Fruit fly (Drosophila melanogaster) whole organism, embryonic: ENCODE results near the gene CG8136.
A peak's percentile ranks its signal among the peaks of the same experiment; 100 is the strongest.

ENCODE experiments used
- Ada2b ChIP-seq: fragments of 200-800 bp; sonication (Bioruptor generic); IDR thresholded peaks from 2 replicates; pipeline ENCODE4 v1.3.6; 2022; ENCODE audit warnings: missing biosample characterization, missing genetic modification characterization
- Antp ChIP-seq: fragments of 200-800 bp; sonication (Bioruptor generic); optimal IDR thresholded peaks from 3 replicates; lab custom pipeline; 2016; ENCODE audit warnings: missing biosample characterization, missing genetic modification characterization
- Blimp-1 ChIP-seq: fragments of 200-800 bp; sonication (Bioruptor generic); optimal IDR thresholded peaks from 3 replicates; lab custom pipeline; 2018; ENCODE audit warnings: missing biosample characterization, missing genetic modification characterization, mild to moderate bottlenecking, moderate library complexity, missing genetic modification reagents
- BtbVII ChIP-seq: fragments of 200-800 bp; sonication (Bioruptor generic); optimal IDR thresholded peaks from 3 replicates; lab custom pipeline; 2017; ENCODE audit warnings: missing biosample characterization, mild to moderate bottlenecking, missing genetic modification characterization
- C15 ChIP-seq: fragments of 200-800 bp; sonication (Bioruptor generic); IDR thresholded peaks from 3 replicates; pipeline ENCODE4 v1.3.6; 2022; ENCODE audit warnings: missing biosample characterization, missing genetic modification characterization
- CG10267 ChIP-seq: fragments of 200-800 bp; sonication (Bioruptor generic); optimal IDR thresholded peaks from 2 replicates; lab custom pipeline; 2018; ENCODE audit warnings: missing biosample characterization, mild to moderate bottlenecking, missing genetic modification characterization, moderate library complexity
- CG11398 ChIP-seq: fragments of 200-800 bp; sonication (Bioruptor generic); optimal IDR thresholded peaks from 2 replicates; lab custom pipeline; 2016; ENCODE audit warnings: missing biosample characterization, missing genetic modification characterization
- CG12391 ChIP-seq: fragments of 200-800 bp; sonication (Bioruptor generic); optimal IDR thresholded peaks from 3 replicates; lab custom pipeline; 2018; ENCODE audit warnings: missing biosample characterization, mild to moderate bottlenecking, missing genetic modification characterization, moderate library complexity
- CG13123 ChIP-seq: fragments of 200-800 bp; sonication (Bioruptor generic); optimal IDR thresholded peaks from 2 replicates; lab custom pipeline; 2016; ENCODE audit warnings: missing biosample characterization, missing genetic modification characterization
- CG13287 ChIP-seq: fragments of 200-800 bp; sonication (Bioruptor generic); IDR thresholded peaks from 2 replicates; pipeline ENCODE4 v1.3.6; 2022; ENCODE audit warnings: missing biosample characterization, missing genetic modification characterization; ENCODE audit not compliant: partially characterized antibody
- CG13894 ChIP-seq: fragments of 200-800 bp; sonication (Bioruptor generic); optimal IDR thresholded peaks from 3 replicates; lab custom pipeline; 2018; ENCODE audit warnings: missing biosample characterization, mild to moderate bottlenecking, missing genetic modification characterization, moderate library complexity
- CG14667 ChIP-seq: fragments of 200-800 bp; sonication (Bioruptor generic); IDR thresholded peaks from 2 replicates; pipeline ENCODE4 v1.3.6; 2022; ENCODE audit warnings: missing biosample characterization, missing genetic modification characterization
- CG14860 ChIP-seq: fragments of 200-800 bp; sonication (Bioruptor generic); IDR thresholded peaks from 3 replicates; pipeline ENCODE4 v1.3.6; 2022; ENCODE audit warnings: missing biosample characterization, missing genetic modification characterization; ENCODE audit not compliant: partially characterized antibody
- CG16815 ChIP-seq: fragments of 200-800 bp; sonication (Bioruptor generic); optimal IDR thresholded peaks from 3 replicates; lab custom pipeline; 2017; ENCODE audit warnings: missing biosample characterization, mild to moderate bottlenecking, missing genetic modification characterization
- CG17829 ChIP-seq: fragments of 200-800 bp; optimal IDR thresholded peaks from 2 replicates; lab custom pipeline; 2019; ENCODE audit warnings: missing biosample characterization, mild to moderate bottlenecking, missing genetic modification characterization, moderate library complexity
- CG18599 ChIP-seq: fragments of 200-800 bp; sonication (Bioruptor generic); optimal IDR thresholded peaks from 3 replicates; lab custom pipeline; 2017; ENCODE audit warnings: missing biosample characterization, missing genetic modification characterization, mild to moderate bottlenecking, moderate library complexity, missing genetic modification reagents
- CG18764 ChIP-seq: fragments of 200-800 bp; sonication (Bioruptor generic); optimal IDR thresholded peaks from 3 replicates; lab custom pipeline; 2016; ENCODE audit warnings: missing biosample characterization, missing genetic modification characterization
- CG2202 ChIP-seq: fragments of 200-800 bp; sonication (Bioruptor generic); optimal IDR thresholded peaks from 2 replicates; lab custom pipeline; 2018; ENCODE audit warnings: missing biosample characterization, mild to moderate bottlenecking, missing genetic modification characterization
- CG2712 ChIP-seq: fragments of 200-800 bp; optimal IDR thresholded peaks from 3 replicates; lab custom pipeline; 2019; ENCODE audit warnings: missing biosample characterization, mild to moderate bottlenecking, missing genetic modification characterization, moderate library complexity
- CG31388 ChIP-seq: fragments of 200-800 bp; sonication (Bioruptor generic); optimal IDR thresholded peaks from 2 replicates; lab custom pipeline; 2016; ENCODE audit warnings: missing biosample characterization, missing genetic modification characterization
- CG33213 ChIP-seq: fragments of 200-800 bp; sonication (Bioruptor generic); optimal IDR thresholded peaks from 3 replicates; lab custom pipeline; 2016; ENCODE audit warnings: missing biosample characterization, missing genetic modification characterization
- CG4424 ChIP-seq: fragments of 200-800 bp; sonication (Bioruptor generic); optimal IDR thresholded peaks from 3 replicates; lab custom pipeline; 2016; ENCODE audit warnings: missing biosample characterization, missing genetic modification characterization
- CG6683 ChIP-seq: fragments of 200-800 bp; sonication (Bioruptor generic); optimal IDR thresholded peaks from 2 replicates; lab custom pipeline; 2017; ENCODE audit warnings: missing biosample characterization, mild to moderate bottlenecking, missing genetic modification characterization, missing genetic modification reagents
- CG7357 ChIP-seq: fragments of 200-800 bp; sonication (Bioruptor generic); IDR thresholded peaks from 3 replicates; pipeline ENCODE4 v1.3.6; 2022; ENCODE audit warnings: missing biosample characterization, missing genetic modification characterization
- CG7786 ChIP-seq: fragments of 200-800 bp; sonication (Bioruptor generic); optimal IDR thresholded peaks from 2 replicates; lab custom pipeline; 2016; ENCODE audit warnings: missing biosample characterization, missing genetic modification characterization
- CkIIα-i1 ChIP-seq: fragments of 200-800 bp; sonication (Bioruptor generic); IDR thresholded peaks from 2 replicates; pipeline ENCODE4 v1.3.6; 2022; ENCODE audit warnings: missing biosample characterization, missing genetic modification characterization
- CrebB ChIP-seq: fragments of 200-800 bp; sonication (Bioruptor generic); optimal IDR thresholded peaks from 3 replicates; lab custom pipeline; 2018; ENCODE audit warnings: missing biosample characterization, mild to moderate bottlenecking, missing genetic modification characterization
- D19B ChIP-seq: fragments of 200-800 bp; sonication (Bioruptor generic); optimal IDR thresholded peaks from 2 replicates; lab custom pipeline; 2017; ENCODE audit warnings: missing biosample characterization, mild to moderate bottlenecking, missing genetic modification characterization
- Ets97D ChIP-seq: fragments of 200-800 bp; sonication (Bioruptor generic); optimal IDR thresholded peaks from 3 replicates; lab custom pipeline; 2016; ENCODE audit warnings: missing biosample characterization, missing genetic modification characterization
- Neu2 ChIP-seq: fragments of 200-800 bp; sonication (Bioruptor generic); optimal IDR thresholded peaks from 3 replicates; lab custom pipeline; 2016; ENCODE audit warnings: missing biosample characterization, missing genetic modification characterization, borderline replicate concordance
- Nf-YB ChIP-seq: fragments of 200-800 bp; sonication (Bioruptor generic); optimal IDR thresholded peaks from 3 replicates; lab custom pipeline; 2019; ENCODE audit warnings: missing biosample characterization, mild to moderate bottlenecking, missing genetic modification characterization, moderate library complexity
- PHDP ChIP-seq: fragments of 200-800 bp; sonication (Bioruptor generic); optimal IDR thresholded peaks from 3 replicates; lab custom pipeline; 2018; ENCODE audit warnings: missing biosample characterization, mild to moderate bottlenecking, missing genetic modification characterization, moderate library complexity
- Sin3A ChIP-seq: fragments of >200 bp; optimal IDR thresholded peaks from 2 replicates; lab custom pipeline; 2018
- Sry-δ ChIP-seq: fragments of 200-800 bp; sonication (Bioruptor generic); optimal IDR thresholded peaks from 2 replicates; lab custom pipeline; 2016; ENCODE audit warnings: missing biosample characterization, missing genetic modification characterization
- Usf ChIP-seq: fragments of 200-800 bp; sonication (Bioruptor generic); optimal IDR thresholded peaks from 2 replicates; lab custom pipeline; 2017; ENCODE audit warnings: missing genotype, missing biosample characterization, missing genetic modification characterization
- YL-1 ChIP-seq: fragments of 200-800 bp; sonication (Bioruptor generic); optimal IDR thresholded peaks from 3 replicates; lab custom pipeline; 2017; ENCODE audit warnings: missing biosample characterization, mild to moderate bottlenecking, missing genetic modification characterization
- ab ChIP-seq: fragments of 200-800 bp; sonication (Bioruptor generic); optimal IDR thresholded peaks from 2 replicates; lab custom pipeline; 2016; ENCODE audit warnings: missing biosample characterization, missing genetic modification characterization
- bigmax ChIP-seq: fragments of 200-800 bp; sonication (Bioruptor generic); optimal IDR thresholded peaks from 2 replicates; lab custom pipeline; 2018; ENCODE audit warnings: missing biosample characterization, mild to moderate bottlenecking, missing genetic modification characterization
- br ChIP-seq: fragments of >200 bp; optimal IDR thresholded peaks from 2 replicates; lab custom pipeline; 2017
- emc ChIP-seq: fragments of 200-800 bp; sonication (Bioruptor generic); optimal IDR thresholded peaks from 2 replicates; lab custom pipeline; 2016; ENCODE audit warnings: missing biosample characterization, missing genetic modification characterization
- hkb ChIP-seq, 2 experiments: fragments of 200-800 bp in 1 of 2; fragments of >200 bp in 1 of 2; sonication (Bioruptor generic) in 1 of 2; IDR thresholded peaks in 1 of 2; optimal IDR thresholded peaks in 1 of 2; 2 replicates each; pipeline versions ENCODE4 v1.3.6 to Lab custom; 2017 to 2022; ENCODE audit warnings: missing biosample characterization in 1 of 2, missing genetic modification characterization in 1 of 2
- jing ChIP-seq: fragments of 200-800 bp; sonication (Bioruptor generic); optimal IDR thresholded peaks from 2 replicates; lab custom pipeline; 2018; ENCODE audit warnings: missing biosample characterization, mild to moderate bottlenecking, missing genetic modification characterization
- jumu ChIP-seq: fragments of 200-800 bp; sonication (Bioruptor generic); optimal IDR thresholded peaks from 3 replicates; lab custom pipeline; 2016; ENCODE audit warnings: missing biosample characterization, missing genetic modification characterization
- lola ChIP-seq, 3 experiments: fragments of >200 bp in 2 of 3; fragments of 200-800 bp in 1 of 3; sonication (Bioruptor generic) in 1 of 3; optimal IDR thresholded peaks; 2 replicates each; lab custom pipeline; 2017 to 2019; ENCODE audit warnings: missing biosample characterization in 3 of 3, missing genetic modification characterization in 3 of 3, mild to moderate bottlenecking in 1 of 3, moderate library complexity in 1 of 3
- ranshi ChIP-seq: fragments of 200-800 bp; sonication (Bioruptor generic); IDR thresholded peaks from 2 replicates; pipeline ENCODE4 v1.3.6; 2022; ENCODE audit warnings: missing biosample characterization, missing genetic modification characterization
- tap ChIP-seq: fragments of 200-800 bp; optimal IDR thresholded peaks from 3 replicates; lab custom pipeline; 2019; ENCODE audit warnings: missing biosample characterization, mild to moderate bottlenecking, missing genetic modification characterization, moderate library complexity
- tll ChIP-seq, 2 experiments: fragments of 200-800 bp in 1 of 2; fragments of >200 bp in 1 of 2; sonication (Bioruptor generic) in 1 of 2; optimal IDR thresholded peaks; 2 replicates each; lab custom pipeline; 2017 to 2019; ENCODE audit warnings: missing biosample characterization in 2 of 2, missing genetic modification characterization in 2 of 2, mild to moderate bottlenecking in 1 of 2, moderate library complexity in 1 of 2
- trh ChIP-seq: fragments of 200-800 bp; sonication (Bioruptor generic); optimal IDR thresholded peaks from 2 replicates; lab custom pipeline; 2016; ENCODE audit warnings: missing biosample characterization, missing genetic modification characterization
- tx ChIP-seq: fragments of 200-800 bp; sonication (Bioruptor generic); optimal IDR thresholded peaks from 2 replicates; lab custom pipeline; 2016; ENCODE audit warnings: missing biosample characterization, missing genetic modification characterization
- vfl ChIP-seq: fragments of 200-800 bp; sonication (Bioruptor generic); optimal IDR thresholded peaks from 2 replicates; lab custom pipeline; 2016; ENCODE audit warnings: missing biosample characterization, missing genetic modification characterization
- zen ChIP-seq: fragments of 200-800 bp; sonication (Bioruptor generic); optimal IDR thresholded peaks from 3 replicates; lab custom pipeline; 2018; ENCODE audit warnings: missing biosample characterization, mild to moderate bottlenecking, missing genetic modification characterization, moderate library complexity

Gene CG8136

dm6 chr3R:8746354-8746753, 25.2 kb downstream of the CG8136 start (continued):
- no peak for TF ChIP-seq ab (GFP tag; lab: Kevin White, UChicago)
- peak; percentile 91 for TF ChIP-seq zen (tag; lab: Kevin White, UChicago)
- TF ChIP-seq Nf-YB (GFP tag; lab: Kevin White, UChicago) = peak; percentile 40
- TF ChIP-seq BtbVII (GFP tag; lab: Kevin White, UChicago) = no peak
- TF ChIP-seq CG31388 (GFP tag; lab: Kevin White, UChicago) = no peak
- TF ChIP-seq jing (GFP tag; lab: Kevin White, UChicago) = peak; percentile 6
- peak; percentile 57 for TF ChIP-seq CG18599 (GFP tag; lab: Kevin White, UChicago)
- peak; percentile 59 for TF ChIP-seq CG4424 (GFP tag; lab: Kevin White, UChicago)
- no peak for TF ChIP-seq CG13287 (GFP tag; lab: Robert Waterston, UW)
- no peak for TF ChIP-seq br
- no peak for TF ChIP-seq CG13894 (tag; lab: Kevin White, UChicago)
- peak; percentile 69 for TF ChIP-seq ranshi (GFP tag; lab: Robert Waterston, UW)
- TF ChIP-seq CG11398 (GFP tag; lab: Kevin White, UChicago) = no peak
- no peak for TF ChIP-seq C15 (GFP tag; lab: Robert Waterston, UW)
- no peak for TF ChIP-seq Neu2 (GFP tag; lab: Kevin White, UChicago)
- TF ChIP-seq PHDP (tag; lab: Kevin White, UChicago) = peak; percentile 76
- TF ChIP-seq tx (GFP tag; lab: Kevin White, UChicago) = no peak
- no peak for TF ChIP-seq CG14860 (GFP tag; lab: Robert Waterston, UW)
- TF ChIP-seq hkb (optimal IDR thresholded peaks at IDR 0.05; lab: Kevin White, UChicago) = no peak
- peak; percentile 79 for TF ChIP-seq hkb (GFP tag; IDR thresholded peaks at IDR 0.05; lab: Robert Waterston, UW)
- TF ChIP-seq vfl (GFP tag; lab: Kevin White, UChicago) = no peak
- TF ChIP-seq CG2712 = peak; percentile 76
- TF ChIP-seq trh (GFP tag; lab: Kevin White, UChicago) = no peak
- no peak for TF ChIP-seq YL-1 (GFP tag; lab: Kevin White, UChicago)
- peak; percentile 35 for TF ChIP-seq CG13123 (GFP tag; lab: Kevin White, UChicago)
- no peak for TF ChIP-seq CG14667 (GFP tag; lab: Robert Waterston, UW)
- TF ChIP-seq tll (GFP tag; optimal IDR thresholded peaks at IDR 0.05; lab: Kevin White, UChicago) = no peak
- peak; percentile 10 for TF ChIP-seq CG16815 (GFP tag; lab: Kevin White, UChicago)
- TF ChIP-seq tap (tag; lab: Kevin White, UChicago) = peak; percentile 37
- no peak for TF ChIP-seq emc (GFP tag; lab: Kevin White, UChicago)
- TF ChIP-seq Antp (GFP tag; lab: Kevin White, UChicago) = no peak
- TF ChIP-seq CG12391 (tag; lab: Kevin White, UChicago) = peak; percentile 74
- TF ChIP-seq CG7357 (GFP tag; lab: Robert Waterston, UW) = no peak
- TF ChIP-seq D19B (GFP tag; lab: Kevin White, UChicago) = no peak
- TF ChIP-seq CG18764 = peak; percentile 28
- TF ChIP-seq CG33213 (GFP tag; lab: Kevin White, UChicago) = no peak
- TF ChIP-seq bigmax (GFP tag; lab: Kevin White, UChicago) = no peak
- no peak for TF ChIP-seq Sry-δ
- TF ChIP-seq CG2202 (tag; lab: Kevin White, UChicago) = no peak
- TF ChIP-seq Ada2b = peak; percentile 73
- no peak for TF ChIP-seq jumu (GFP tag; lab: Kevin White, UChicago)
- TF ChIP-seq Sin3A (lab: Kevin White, UChicago) = no peak
- no peak for TF ChIP-seq CG7786
- no peak for TF ChIP-seq CkIIα-i1 (GFP tag; lab: Robert Waterston, UW)
- TF ChIP-seq lola (GFP tag; optimal IDR thresholded peaks at IDR 0.05; lab: Kevin White, UChicago) = peak in 1 of 3 experiments; percentile 65
- TF ChIP-seq CG10267 (tag; lab: Kevin White, UChicago) = peak; percentile 62
- peak; percentile 74 for TF ChIP-seq Blimp-1 (GFP tag; lab: Kevin White, UChicago)
- TF ChIP-seq CG6683 = no peak
- no peak for TF ChIP-seq CrebB (tag; lab: Kevin White, UChicago)
- peak; percentile 78 for TF ChIP-seq CG17829 (tag; lab: Kevin White, UChicago)
- no peak for TF ChIP-seq Usf
- no peak for TF ChIP-seq Ets97D (GFP tag; lab: Kevin White, UChicago)
